Worm (Caenorhabditis elegans) whole organism, young adult: ENCODE data around the gene H39E23.2.

Experiments used
- D2030.7 ChIP-seq: fragments of 200-800 bp; sonication (Bioruptor generic); IDR thresholded peaks from 2 replicates; pipeline ENCODE4 v1.3.6; 2022; ENCODE audit warnings: missing genetic modification reagents, missing genetic modification characterization, missing compliant biosample characterization
- F22D6.2 ChIP-seq: sonication (generic microtip); optimal IDR thresholded peaks from 2 replicates; lab custom pipeline; 2016; ENCODE audit warnings: mild to moderate bottlenecking, missing genetic modification characterization, missing compliant biosample characterization
- F49E8.2 ChIP-seq: sonication (generic microtip); optimal IDR thresholded peaks from 3 replicates; lab custom pipeline; 2017; ENCODE audit warnings: missing genetic modification characterization, mild to moderate bottlenecking, missing compliant biosample characterization, antibody characterized with exemption, moderate library complexity; ENCODE audit not compliant: insufficient read depth
- Y53F4B.3 ChIP-seq: fragments of 200-800 bp; sonication (Bioruptor generic); IDR thresholded peaks from 2 replicates; pipeline ENCODE4 v1.3.6; 2022; ENCODE audit warnings: missing genetic modification reagents, missing genetic modification characterization, missing compliant biosample characterization
- ceh-27 ChIP-seq: fragments of 200-800 bp; sonication (Bioruptor generic); optimal IDR thresholded peaks from 2 replicates; lab custom pipeline; 2018; ENCODE audit warnings: mild to moderate bottlenecking, missing genetic modification characterization, moderate library complexity, missing compliant biosample characterization
- dox-1 ChIP-seq: fragments of 200-800 bp; sonication (Bioruptor generic); IDR thresholded peaks from 2 replicates; pipeline ENCODE4 v1.3.6; 2022; ENCODE audit warnings: missing genetic modification reagents, missing genetic modification characterization, missing compliant biosample characterization
- fkh-3 ChIP-seq: sonication (generic microtip); optimal IDR thresholded peaks from 2 replicates; lab custom pipeline; 2016; ENCODE audit warnings: mild to moderate bottlenecking, missing genetic modification characterization, missing compliant biosample characterization
- hlh-26 ChIP-seq: fragments of 200-800 bp; sonication (Bioruptor generic); conservative IDR thresholded peaks from 2 replicates; pipeline ENCODE4 v1.3.6; 2022; ENCODE audit warnings: missing genetic modification reagents, missing genetic modification characterization, missing compliant biosample characterization
- madf-3 ChIP-seq: fragments of 200-800 bp; sonication (Bioruptor generic); IDR thresholded peaks from 2 replicates; pipeline ENCODE4 v1.3.6; 2022; ENCODE audit warnings: missing genetic modification reagents, missing genetic modification characterization, missing compliant biosample characterization
- nfya-1 ChIP-seq: sonication (generic microtip); optimal IDR thresholded peaks from 2 replicates; lab custom pipeline; 2017; ENCODE audit warnings: antibody characterized with exemption, missing compliant biosample characterization, missing genetic modification characterization, borderline replicate concordance; ENCODE audit not compliant: insufficient read depth
- snpc-4 ChIP-seq, 5 experiments: fragments of 150-350 bp in 1 of 5; sonication (generic microtip) in 4 of 5; optimal IDR thresholded peaks; 2 replicates each; lab custom pipeline; 2014 to 2018; ENCODE audit warnings: missing genetic modification characterization in 5 of 5, missing biosample characterization in 3 of 5, antibody characterized with exemption in 2 of 5, mild to moderate bottlenecking in 2 of 5, missing compliant biosample characterization in 2 of 5, missing genotype in 2 of 5, moderate library complexity in 2 of 5, missing genetic modification reagents in 1 of 5
- unc-62 ChIP-seq: fragments of 150-350 bp; optimal IDR thresholded peaks from 2 replicates; lab custom pipeline; 2014; ENCODE audit warnings: missing biosample characterization, missing genetic modification reagents, missing genetic modification characterization

DNA sequence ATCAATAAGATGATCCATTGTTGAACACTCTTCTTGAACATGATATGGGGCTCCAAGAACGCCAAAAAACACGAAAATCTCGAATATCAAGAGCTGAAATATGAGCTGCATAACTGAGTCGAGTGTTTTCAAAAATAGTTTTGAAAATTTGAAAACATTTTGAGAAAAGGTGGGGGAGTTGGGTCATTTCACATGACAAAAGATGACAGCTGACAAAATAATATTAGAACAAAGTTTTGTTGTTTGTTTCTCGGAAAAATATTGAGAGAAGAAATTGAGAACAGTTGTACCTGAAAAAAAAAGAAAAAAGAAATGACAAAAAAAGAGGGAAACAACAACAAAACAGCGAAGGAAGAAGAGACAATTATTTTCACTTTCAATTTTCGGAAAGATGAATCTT is 11.6 kb upstream of the H39E23.2 start, which contains the start of the genes D1086.2 and D1086.1:
- TF ChIP-seq unc-62 (GFP tag; lab: Kevin White, UChicago) (no peak), ceh-27 (GFP tag; lab: Kevin White, UChicago) (no peak), snpc-4 (GFP tag; optimal IDR thresholded peaks at IDR 0.05; lab: Kevin White, UChicago) (no peak), snpc-4 (tag; optimal IDR thresholded peaks at IDR 0.05; lab: Kevin White, UChicago) (no peak), hlh-26 (GFP tag; lab: Robert Waterston, UW) (no peak), D2030.7 (GFP tag; lab: Robert Waterston, UW) (no peak), Y53F4B.3 (GFP tag; lab: Robert Waterston, UW) (no peak), dox-1 (no peak), fkh-3 (tag; lab: Kevin White, UChicago) (no peak), F22D6.2 (tag; lab: Kevin White, UChicago) (no peak), madf-3 (GFP tag; lab: Robert Waterston, UW) (no peak), nfya-1 (tag; lab: Kevin White, UChicago) (no peak), F49E8.2 (tag; lab: Kevin White, UChicago) (no peak)
